Worm (Caenorhabditis elegans): Measurements from ENCODE around the gene art-1.

DNA sequence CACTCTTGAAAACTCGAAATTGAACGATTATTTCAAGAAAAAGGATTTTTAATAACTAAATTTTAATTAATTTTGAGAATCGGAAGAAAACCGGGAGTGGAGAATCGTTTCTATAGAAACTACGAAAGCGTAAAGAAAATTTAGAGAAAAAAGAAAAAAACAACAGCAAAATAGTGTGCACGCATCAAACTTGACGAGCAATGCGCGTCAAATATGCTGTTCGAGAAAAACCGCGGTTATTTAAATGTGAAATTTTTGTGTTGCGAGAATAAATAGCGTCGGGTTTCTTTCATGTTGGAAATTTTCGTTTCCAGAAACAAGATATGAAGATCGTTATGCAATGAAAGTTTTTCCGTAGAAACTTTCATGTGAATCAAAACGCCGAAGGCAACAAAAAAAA is 2.0 kb upstream of the art-1 start:
- TF ChIP-seq nhr-76 (tag; optimal IDR thresholded peaks at IDR 0.05) (no peak), elt-3 (tag; optimal IDR thresholded peaks at IDR 0.05) (no peak)
